Fruit fly (Drosophila melanogaster) whole organism, embryonic: ENCODE data around the gene CG6656.

Experiments
- Abd-B ChIP-seq: fragments of 200-800 bp; sonication (Bioruptor generic); optimal IDR thresholded peaks from 2 replicates; lab custom pipeline; 2018; ENCODE audit warnings: missing biosample characterization, mild to moderate bottlenecking, missing genetic modification characterization, moderate library complexity
- BEAF-32 ChIP-seq: fragments of 200-800 bp; sonication (Bioruptor generic); optimal IDR thresholded peaks from 3 replicates; lab custom pipeline; 2017; ENCODE audit warnings: missing biosample characterization, missing genetic modification characterization, mild to moderate bottlenecking, moderate library complexity, missing genetic modification reagents
- Blimp-1 ChIP-seq: fragments of 200-800 bp; sonication (Bioruptor generic); optimal IDR thresholded peaks from 3 replicates; lab custom pipeline; 2018; ENCODE audit warnings: missing biosample characterization, missing genetic modification characterization, mild to moderate bottlenecking, moderate library complexity, missing genetic modification reagents
- CG10209 ChIP-seq: fragments of 200-800 bp; sonication (Bioruptor generic); optimal IDR thresholded peaks from 3 replicates; lab custom pipeline; 2017; ENCODE audit warnings: missing biosample characterization, mild to moderate bottlenecking, missing genetic modification characterization, missing genetic modification reagents
- CG11093 ChIP-seq: fragments of 200-800 bp; sonication (Bioruptor generic); IDR thresholded peaks from 3 replicates; pipeline ENCODE4 v1.3.6; 2022; ENCODE audit warnings: missing biosample characterization, missing genetic modification characterization
- CG13894 ChIP-seq: fragments of 200-800 bp; sonication (Bioruptor generic); optimal IDR thresholded peaks from 3 replicates; lab custom pipeline; 2018; ENCODE audit warnings: missing biosample characterization, mild to moderate bottlenecking, missing genetic modification characterization, moderate library complexity
- CG14050 ChIP-seq: fragments of 200-800 bp; sonication (Bioruptor generic); IDR thresholded peaks from 3 replicates; pipeline ENCODE4 v1.3.6; 2022; ENCODE audit warnings: missing biosample characterization, missing genetic modification characterization
- CG14710 ChIP-seq: fragments of 200-800 bp; sonication (Bioruptor generic); optimal IDR thresholded peaks from 3 replicates; lab custom pipeline; 2019; ENCODE audit warnings: missing biosample characterization, mild to moderate bottlenecking, missing genetic modification characterization, moderate library complexity
- CG14860 ChIP-seq: fragments of 200-800 bp; sonication (Bioruptor generic); IDR thresholded peaks from 3 replicates; pipeline ENCODE4 v1.3.6; 2022; ENCODE audit warnings: missing biosample characterization, missing genetic modification characterization; ENCODE audit not compliant: partially characterized antibody
- CG15269 ChIP-seq: fragments of 200-800 bp; sonication (Bioruptor generic); optimal IDR thresholded peaks from 2 replicates; lab custom pipeline; 2018; ENCODE audit warnings: missing biosample characterization, mild to moderate bottlenecking, missing genetic modification characterization, moderate library complexity
- CG15696 ChIP-seq: fragments of 200-800 bp; sonication (Bioruptor generic); optimal IDR thresholded peaks from 2 replicates; lab custom pipeline; 2019; ENCODE audit warnings: missing biosample characterization, mild to moderate bottlenecking, missing genetic modification characterization, moderate library complexity
- CG2712 ChIP-seq: fragments of 200-800 bp; optimal IDR thresholded peaks from 3 replicates; lab custom pipeline; 2019; ENCODE audit warnings: missing biosample characterization, mild to moderate bottlenecking, missing genetic modification characterization, moderate library complexity
- CG30403 ChIP-seq: fragments of 200-800 bp; sonication (Bioruptor generic); optimal IDR thresholded peaks from 3 replicates; lab custom pipeline; 2016; ENCODE audit warnings: missing biosample characterization, missing genetic modification characterization
- CG32772 ChIP-seq: fragments of 200-800 bp; sonication (Bioruptor generic); IDR thresholded peaks from 2 replicates; pipeline ENCODE4 v1.3.6; 2022; ENCODE audit warnings: missing biosample characterization, missing genetic modification characterization
- CG3407 ChIP-seq: fragments of 200-800 bp; sonication (Bioruptor generic); optimal IDR thresholded peaks from 2 replicates; lab custom pipeline; 2018; ENCODE audit warnings: missing biosample characterization, mild to moderate bottlenecking, missing genetic modification characterization
- CG8478 ChIP-seq: fragments of >200 bp; optimal IDR thresholded peaks from 2 replicates; lab custom pipeline; 2018
- CG9727 ChIP-seq: fragments of 200-800 bp; sonication (Bioruptor generic); optimal IDR thresholded peaks from 3 replicates; lab custom pipeline; 2017; ENCODE audit warnings: missing biosample characterization, mild to moderate bottlenecking, missing genetic modification characterization
- D19B ChIP-seq: fragments of 200-800 bp; sonication (Bioruptor generic); optimal IDR thresholded peaks from 2 replicates; lab custom pipeline; 2017; ENCODE audit warnings: missing biosample characterization, mild to moderate bottlenecking, missing genetic modification characterization
- Deaf1 ChIP-seq: fragments of 200-800 bp; optimal IDR thresholded peaks from 3 replicates; lab custom pipeline; 2019; ENCODE audit warnings: missing biosample characterization, mild to moderate bottlenecking, missing genetic modification characterization, moderate library complexity
- HLH4C ChIP-seq: fragments of 200-800 bp; sonication (Bioruptor generic); IDR thresholded peaks from 3 replicates; pipeline ENCODE4 v1.3.6; 2022; ENCODE audit warnings: missing biosample characterization, missing genetic modification characterization; ENCODE audit not compliant: partially characterized antibody
- MBD-R2 ChIP-seq: fragments of 200-800 bp; sonication (Bioruptor generic); IDR thresholded peaks from 2 replicates; pipeline ENCODE4 v1.3.6; 2022; ENCODE audit warnings: missing biosample characterization, missing genetic modification characterization
- Med ChIP-seq: fragments of 200-800 bp; sonication (Bioruptor generic); peaks from one replicate; lab custom pipeline; 2016; ENCODE audit warnings: missing biosample characterization, missing genetic modification characterization, mild to moderate bottlenecking, inconsistent platforms, moderate library complexity
- Nf-YB ChIP-seq: fragments of 200-800 bp; sonication (Bioruptor generic); optimal IDR thresholded peaks from 3 replicates; lab custom pipeline; 2019; ENCODE audit warnings: missing biosample characterization, mild to moderate bottlenecking, missing genetic modification characterization, moderate library complexity
- PHDP ChIP-seq: fragments of 200-800 bp; sonication (Bioruptor generic); optimal IDR thresholded peaks from 3 replicates; lab custom pipeline; 2018; ENCODE audit warnings: missing biosample characterization, mild to moderate bottlenecking, missing genetic modification characterization, moderate library complexity
- Side ChIP-seq: fragments of 200-800 bp; sonication (Bioruptor generic); optimal IDR thresholded peaks from 2 replicates; lab custom pipeline; 2016; ENCODE audit warnings: missing biosample characterization, missing genetic modification characterization
- Sin3A ChIP-seq: fragments of >200 bp; optimal IDR thresholded peaks from 2 replicates; lab custom pipeline; 2018
- Xrp1 ChIP-seq: fragments of 200-800 bp; sonication (Bioruptor generic); IDR thresholded peaks from 2 replicates; pipeline ENCODE4 v1.3.6; 2022; ENCODE audit warnings: missing biosample characterization, missing genetic modification characterization
- cad ChIP-seq: fragments of >200 bp; optimal IDR thresholded peaks from 2 replicates; lab custom pipeline; 2017; ENCODE audit warnings: missing biosample characterization, missing genetic modification characterization
- cg ChIP-seq: fragments of 200-800 bp; sonication (Bioruptor generic); optimal IDR thresholded peaks from 3 replicates; lab custom pipeline; 2019; ENCODE audit warnings: missing biosample characterization, mild to moderate bottlenecking, missing genetic modification characterization, moderate library complexity
- chif ChIP-seq, 2 experiments: fragments of 200-800 bp; sonication (Bioruptor generic); optimal IDR thresholded peaks; 3 replicates each; lab custom pipeline; 2016; ENCODE audit warnings: missing biosample characterization in 2 of 2, missing genetic modification characterization in 2 of 2
- ci ChIP-seq: fragments of 200-800 bp; sonication (Bioruptor generic); IDR thresholded peaks from 3 replicates; pipeline ENCODE4 v1.3.6; 2022; ENCODE audit warnings: missing biosample characterization, missing genetic modification characterization
- exex ChIP-seq: fragments of 200-800 bp; sonication (Bioruptor generic); optimal IDR thresholded peaks from 4 replicates; lab custom pipeline; 2018; ENCODE audit warnings: missing biosample characterization, mild to moderate bottlenecking, missing genetic modification characterization, moderate library complexity
- hkb ChIP-seq, 2 experiments: fragments of 200-800 bp in 1 of 2; fragments of >200 bp in 1 of 2; sonication (Bioruptor generic) in 1 of 2; IDR thresholded peaks in 1 of 2; optimal IDR thresholded peaks in 1 of 2; 2 replicates each; pipeline versions ENCODE4 v1.3.6 to Lab custom; 2017 to 2022; ENCODE audit warnings: missing biosample characterization in 1 of 2, missing genetic modification characterization in 1 of 2
- klu ChIP-seq: fragments of 200-800 bp; sonication (Bioruptor generic); IDR thresholded peaks from 2 replicates; pipeline ENCODE4 v1.3.6; 2022; ENCODE audit warnings: missing biosample characterization, missing genetic modification characterization
- kni ChIP-seq: fragments of 200-800 bp; sonication (Bioruptor generic); optimal IDR thresholded peaks from 3 replicates; lab custom pipeline; 2017; ENCODE audit warnings: mild to moderate bottlenecking, missing biosample characterization, missing genetic modification reagents, missing genetic modification characterization
- lola ChIP-seq, 3 experiments: fragments of >200 bp in 2 of 3; fragments of 200-800 bp in 1 of 3; sonication (Bioruptor generic) in 1 of 3; optimal IDR thresholded peaks; 2 replicates each; lab custom pipeline; 2017 to 2019; ENCODE audit warnings: missing biosample characterization in 3 of 3, missing genetic modification characterization in 3 of 3, mild to moderate bottlenecking in 1 of 3, moderate library complexity in 1 of 3
- luna ChIP-seq: fragments of 200-800 bp; sonication (Bioruptor generic); optimal IDR thresholded peaks from 2 replicates; lab custom pipeline; 2016; ENCODE audit warnings: missing biosample characterization, missing genetic modification characterization
- pan ChIP-seq, 4 experiments: fragments of >200 bp in 3 of 4; fragments of 200-800 bp in 1 of 4; sonication (Bioruptor generic) in 1 of 4; optimal IDR thresholded peaks in 3 of 4; IDR thresholded peaks in 1 of 4; 2 replicates each; pipeline versions ENCODE4 v1.3.6 to Lab custom; 2017 to 2022; ENCODE audit warnings: missing biosample characterization in 2 of 4, missing genetic modification characterization in 2 of 4, mixed read lengths in 1 of 4
- rib ChIP-seq: fragments of 200-800 bp; sonication (Bioruptor generic); IDR thresholded peaks from 2 replicates; pipeline ENCODE4 v1.3.6; 2022; ENCODE audit warnings: missing biosample characterization, missing genetic modification characterization
- row ChIP-seq: fragments of 200-800 bp; sonication (Bioruptor generic); IDR thresholded peaks from 3 replicates; pipeline ENCODE4 v1.3.6; 2022; ENCODE audit warnings: missing biosample characterization, missing genetic modification characterization
- salm ChIP-seq: fragments of 200-800 bp; sonication (Bioruptor generic); optimal IDR thresholded peaks from 2 replicates; lab custom pipeline; 2018; ENCODE audit warnings: missing biosample characterization, mild to moderate bottlenecking, missing genetic modification characterization
- so ChIP-seq: fragments of 200-800 bp; sonication (Bioruptor generic); IDR thresholded peaks from 3 replicates; pipeline ENCODE4 v1.3.6; 2022; ENCODE audit warnings: missing biosample characterization, missing genetic modification characterization
- sr ChIP-seq: fragments of 200-800 bp; sonication (Bioruptor generic); IDR thresholded peaks from 3 replicates; pipeline ENCODE4 v1.3.6; 2022; ENCODE audit warnings: missing biosample characterization, missing genetic modification characterization
- tna ChIP-seq: fragments of 200-800 bp; sonication (Bioruptor generic); IDR thresholded peaks from 2 replicates; pipeline ENCODE4 v1.3.6; 2022; ENCODE audit warnings: missing biosample characterization, missing genetic modification characterization; ENCODE audit not compliant: partially characterized antibody
- vvl ChIP-seq: fragments of 200-800 bp; sonication (Bioruptor generic); IDR thresholded peaks from 2 replicates; pipeline ENCODE4 v1.3.6; 2022; ENCODE audit warnings: missing biosample characterization, missing genetic modification characterization
- wek ChIP-seq: fragments of 200-800 bp; sonication (Bioruptor generic); optimal IDR thresholded peaks from 3 replicates; lab custom pipeline; 2018; ENCODE audit warnings: missing biosample characterization, mild to moderate bottlenecking, missing genetic modification characterization, moderate library complexity

CG6656 gene

DNA sequence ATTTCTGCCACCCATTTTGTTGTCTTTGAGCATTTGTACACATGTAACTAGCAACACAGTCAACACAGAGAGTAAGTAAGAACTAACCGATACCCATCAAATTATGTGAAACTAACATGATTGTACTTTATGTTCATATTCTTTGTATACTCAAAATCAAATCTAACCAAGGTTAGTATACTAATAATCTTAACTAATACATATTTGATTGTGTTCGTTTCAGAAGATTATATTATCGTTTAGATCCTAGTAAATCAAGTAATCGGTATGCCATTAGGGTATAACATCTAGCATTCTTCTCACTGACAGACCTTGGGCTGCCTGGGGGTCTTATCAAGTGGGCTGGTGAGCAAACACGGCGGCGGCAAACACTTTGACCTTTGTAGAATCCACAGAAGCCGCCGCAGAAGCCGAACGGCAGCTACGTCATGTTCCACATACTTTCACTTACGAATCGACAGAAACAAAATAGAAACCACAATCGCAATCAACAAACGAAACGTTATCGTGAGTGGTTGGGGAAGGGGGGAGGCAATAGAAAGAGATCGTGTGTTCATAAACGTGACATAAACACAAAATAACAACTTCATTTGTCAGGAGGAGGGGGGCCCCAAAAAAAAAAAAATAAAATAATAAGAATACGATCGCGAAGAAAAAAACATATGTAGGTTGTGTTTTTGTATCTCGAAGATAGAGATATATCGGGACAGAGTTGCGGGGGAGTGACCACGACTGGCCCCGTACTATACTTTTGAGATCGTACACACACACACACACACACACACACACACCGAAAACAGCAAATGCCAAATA is 39.5 kb upstream of the CG6656 start (continued):
- 0 out of 3 replicates have a peak, but pooled peaks have one; percentile 46 for TF ChIP-seq so (GFP tag; lab: Robert Waterston, UW)
- peak; percentile 56; the same call in 2 of the 3 replicates for TF ChIP-seq HLH4C (GFP tag; lab: Robert Waterston, UW)
- 0 out of 3 replicates have a peak, but pooled peaks have one; percentile 8 for TF ChIP-seq ci (GFP tag; lab: Robert Waterston, UW)
- peak; percentile 10 for TF ChIP-seq Xrp1 (GFP tag; lab: Robert Waterston, UW)
- TF ChIP-seq row (GFP tag; lab: Robert Waterston, UW), result peak; percentile 46; the same call in 2 of the 3 replicates
- no peak for TF ChIP-seq Sin3A (lab: Kevin White, UChicago)
- TF ChIP-seq pan (optimal IDR thresholded peaks at IDR 0.05; lab: Kevin White, UChicago), result peak in 1 of 2 experiments; percentile 56
- no peak for TF ChIP-seq pan (GFP tag; optimal IDR thresholded peaks at IDR 0.05 in 1 of 2, IDR thresholded peaks at IDR 0.05 in 1 of 2)
- TF ChIP-seq CG14710, result peak; percentile 11
- TF ChIP-seq CG10209 (GFP tag; lab: Kevin White, UChicago), result peak; percentile 14
- peak; percentile 20 for TF ChIP-seq Nf-YB (GFP tag; lab: Kevin White, UChicago)
- no peak for TF ChIP-seq cg (GFP tag; lab: Kevin White, UChicago)
- TF ChIP-seq CG8478 (lab: Kevin White, UChicago), result no peak
- TF ChIP-seq chif (GFP tag; optimal IDR thresholded peaks at IDR 0.05; lab: Kevin White, UChicago), result peak in 1 of 2 experiments; percentile 39
- peak; percentile 59 for TF ChIP-seq CG9727 (GFP tag; lab: Kevin White, UChicago)
- no peak for TF ChIP-seq Abd-B (GFP tag; lab: Kevin White, UChicago)
- TF ChIP-seq CG14860 (GFP tag; lab: Robert Waterston, UW), result peak; percentile 32; the same call in 1 of the 3 replicates
- peak; percentile 12; the same call in 1 of the 2 replicates for TF ChIP-seq vvl (GFP tag; lab: Robert Waterston, UW)
- no peak for TF ChIP-seq cad (GFP tag; lab: Kevin White, UChicago)
- TF ChIP-seq lola (GFP tag; optimal IDR thresholded peaks at IDR 0.05; lab: Kevin White, UChicago), result peak in 1 of 3 experiments; percentile 63
- TF ChIP-seq Blimp-1, result peak; percentile 85
- TF ChIP-seq CG11093 (GFP tag; lab: Robert Waterston, UW), result no peak
- no peak for TF ChIP-seq MBD-R2 (GFP tag; lab: Robert Waterston, UW)
- peak; percentile 48 for TF ChIP-seq D19B (GFP tag; lab: Kevin White, UChicago)
- no peak for TF ChIP-seq Side (GFP tag; lab: Kevin White, UChicago)
- no peak for TF ChIP-seq luna (GFP tag; lab: Kevin White, UChicago)
- TF ChIP-seq Deaf1 (tag; lab: Kevin White, UChicago), result peak; percentile 32
- TF ChIP-seq salm, result no peak
- TF ChIP-seq CG32772 (GFP tag; lab: Robert Waterston, UW), result peak; percentile 25; the same call in 1 of the 2 replicates
- no peak for TF ChIP-seq wek
- TF ChIP-seq klu (GFP tag; lab: Robert Waterston, UW), result 0 out of 2 replicates have a peak, but pooled peaks have one; percentile 31
- TF ChIP-seq CG30403, result no peak
- TF ChIP-seq CG14050, result no peak
- peak; percentile 9 for TF ChIP-seq kni
- peak; percentile 7 for TF ChIP-seq CG13894 (tag; lab: Kevin White, UChicago)
- 0 out of 2 replicates have a peak, but pooled peaks have one; percentile 34 for TF ChIP-seq tna (GFP tag; lab: Robert Waterston, UW)
- TF ChIP-seq sr (GFP tag; lab: Robert Waterston, UW), result peak; percentile 64; the same call in 1 of the 3 replicates
- peak; percentile 25 for TF ChIP-seq exex (tag; lab: Kevin White, UChicago)
- TF ChIP-seq CG2712 (tag; lab: Kevin White, UChicago), result peak; percentile 17
- TF ChIP-seq Med (GFP tag; lab: Kevin White, UChicago), result peak; percentile 30
- TF ChIP-seq CG15696, result peak; percentile 34
- TF ChIP-seq rib, result 0 out of 2 replicates have a peak, but pooled peaks have one; percentile 40
- peak; percentile 7 for TF ChIP-seq CG3407
- no peak for TF ChIP-seq hkb (optimal IDR thresholded peaks at IDR 0.05; lab: Kevin White, UChicago)
- no peak for TF ChIP-seq hkb (GFP tag; IDR thresholded peaks at IDR 0.05; lab: Robert Waterston, UW)
- no peak for TF ChIP-seq CG15269 (tag; lab: Kevin White, UChicago)
- no peak for TF ChIP-seq PHDP
- TF ChIP-seq BEAF-32 (GFP tag; lab: Kevin White, UChicago), result no peak
